Worm (Caenorhabditis elegans) whole organism, L1 larva: Measurements from ENCODE around the gene dnj-25.
A peak's percentile ranks its signal among the peaks of the same experiment; 100 is the strongest.

Source experiments
- C34B4.2 ChIP-seq: sonication (generic microtip); optimal IDR thresholded peaks from 2 replicates; lab custom pipeline; 2017; ENCODE audit warnings: mild to moderate bottlenecking, missing genetic modification characterization, missing compliant biosample characterization
- aly-2 ChIP-seq: fragments of 150-350 bp; optimal IDR thresholded peaks from 2 replicates; lab custom pipeline; 2014; ENCODE audit warnings: missing biosample characterization, missing genetic modification characterization
- blmp-1 ChIP-seq: fragments of 150-350 bp; optimal IDR thresholded peaks from 2 replicates; lab custom pipeline; 2014; ENCODE audit warnings: missing biosample characterization, missing genetic modification characterization
- ceh-63 ChIP-seq: fragments of 200-800 bp; sonication (Bioruptor generic); optimal IDR thresholded peaks from 2 replicates; lab custom pipeline; 2018; ENCODE audit warnings: mild to moderate bottlenecking, missing genetic modification characterization, missing compliant biosample characterization
- ceh-8 ChIP-seq: fragments of 200-800 bp; sonication (Bioruptor generic); optimal IDR thresholded peaks from 2 replicates; lab custom pipeline; 2018; ENCODE audit warnings: mild to moderate bottlenecking, missing genetic modification characterization, moderate library complexity, missing compliant biosample characterization
- ceh-82 ChIP-seq, 3 experiments: fragments of 150-350 bp in 1 of 3; sonication (generic microtip) in 2 of 3; optimal IDR thresholded peaks; 2 replicates each; lab custom pipeline; 2014 to 2017; ENCODE audit warnings: missing biosample characterization in 3 of 3, missing genetic modification characterization in 3 of 3
- ceh-90 ChIP-seq: sonication (generic microtip); optimal IDR thresholded peaks from 2 replicates; lab custom pipeline; 2016; ENCODE audit warnings: missing genetic modification characterization, missing compliant biosample characterization
- ces-1 ChIP-seq: fragments of 150-350 bp; optimal IDR thresholded peaks from 2 replicates; lab custom pipeline; 2014; ENCODE audit warnings: missing biosample characterization, missing genetic modification reagents, missing genetic modification characterization
- efl-1 ChIP-seq, 4 experiments: fragments of 150-350 bp; optimal IDR thresholded peaks in 3 of 4; peaks in 1 of 4; 1 replicate in 1 of 4; 2 replicates in 3 of 4; lab custom pipeline; 2014; ENCODE audit warnings: missing biosample characterization in 2 of 4, missing genetic modification characterization in 2 of 4, missing genetic modification reagents in 2 of 4
- efl-3 ChIP-seq: fragments of 200-800 bp; sonication (Bioruptor generic); optimal IDR thresholded peaks from 2 replicates; lab custom pipeline; 2018; ENCODE audit warnings: mild to moderate bottlenecking, missing genetic modification characterization, missing compliant biosample characterization
- ets-5 ChIP-seq: fragments of 200-800 bp; sonication (Bioruptor generic); IDR thresholded peaks from 2 replicates; pipeline ENCODE4 v1.3.6; 2022; ENCODE audit warnings: missing genetic modification characterization, missing compliant biosample characterization
- fkh-10 ChIP-seq: sonication (generic microtip); optimal IDR thresholded peaks from 2 replicates; lab custom pipeline; 2017; ENCODE audit warnings: missing biosample characterization, missing genetic modification reagents, missing genetic modification characterization
- fkh-4 ChIP-seq: sonication (generic microtip); optimal IDR thresholded peaks from 2 replicates; lab custom pipeline; 2016; ENCODE audit warnings: missing compliant biosample characterization, missing genetic modification characterization, borderline replicate concordance
- fos-1 ChIP-seq: fragments of 150-350 bp; optimal IDR thresholded peaks from 2 replicates; lab custom pipeline; 2014; ENCODE audit warnings: missing biosample characterization, missing genetic modification characterization
- hlh-17 ChIP-seq: fragments of 200-800 bp; sonication (Bioruptor generic); optimal IDR thresholded peaks from 2 replicates; lab custom pipeline; 2018; ENCODE audit warnings: missing genetic modification characterization, mild to moderate bottlenecking, missing compliant biosample characterization, moderate library complexity, borderline replicate concordance
- hpl-2 ChIP-seq: fragments of 150-350 bp; optimal IDR thresholded peaks from 2 replicates; lab custom pipeline; 2014; ENCODE audit warnings: missing biosample characterization, missing genetic modification reagents, missing genetic modification characterization
- irx-1 ChIP-seq: sonication (generic microtip); optimal IDR thresholded peaks from 2 replicates; lab custom pipeline; 2016; ENCODE audit warnings: missing genetic modification characterization, missing compliant biosample characterization
- isw-1 ChIP-seq: fragments of 200-800 bp; sonication (Bioruptor generic); IDR thresholded peaks from 2 replicates; pipeline ENCODE4 v1.3.6; 2022; ENCODE audit warnings: missing genetic modification characterization, missing compliant biosample characterization
- jun-1 ChIP-seq: fragments of 150-350 bp; optimal IDR thresholded peaks from 2 replicates; lab custom pipeline; 2014; ENCODE audit warnings: missing biosample characterization, missing genetic modification reagents, missing genetic modification characterization
- lin-39 ChIP-seq: fragments of 150-350 bp; optimal IDR thresholded peaks from 2 replicates; lab custom pipeline; 2014; ENCODE audit warnings: missing biosample characterization, missing genetic modification reagents, missing genetic modification characterization
- lir-3 ChIP-seq: sonication (generic microtip); optimal IDR thresholded peaks from 2 replicates; lab custom pipeline; 2016; ENCODE audit warnings: mild to moderate bottlenecking, missing genetic modification characterization, moderate library complexity, missing compliant biosample characterization; ENCODE audit not compliant: poor library complexity
- lsy-2 ChIP-seq, 2 experiments: fragments of 150-350 bp; optimal IDR thresholded peaks; 2 replicates each; lab custom pipeline; 2014; ENCODE audit warnings: missing biosample characterization in 2 of 2, missing genetic modification characterization in 2 of 2
- mab-9 ChIP-seq: fragments of 200-800 bp; sonication (Bioruptor generic); IDR thresholded peaks from 2 replicates; pipeline ENCODE4 v1.3.6; 2022; ENCODE audit warnings: missing genetic modification reagents, missing genetic modification characterization, missing compliant biosample characterization
- mdl-1 ChIP-seq, 2 experiments: fragments of 150-350 bp; optimal IDR thresholded peaks; 2 replicates each; lab custom pipeline; 2014 to 2017; ENCODE audit warnings: missing biosample characterization in 2 of 2, missing genetic modification characterization in 2 of 2, inconsistent platforms in 1 of 2
- mep-1 ChIP-seq: fragments of 150-350 bp; optimal IDR thresholded peaks from 2 replicates; lab custom pipeline; 2014; ENCODE audit warnings: missing biosample characterization, missing genetic modification characterization
- nhr-19 ChIP-seq: fragments of 200-800 bp; sonication (Bioruptor generic); conservative IDR thresholded peaks from 2 replicates; pipeline ENCODE4 v1.3.6; 2022; ENCODE audit warnings: missing genetic modification characterization, missing compliant biosample characterization
- nhr-20 ChIP-seq: sonication (generic microtip); optimal IDR thresholded peaks from 2 replicates; lab custom pipeline; 2016; ENCODE audit warnings: mild to moderate bottlenecking, missing genetic modification characterization, missing compliant biosample characterization
- nhr-71 ChIP-seq: sonication (generic microtip); optimal IDR thresholded peaks from 2 replicates; lab custom pipeline; 2016; ENCODE audit warnings: mild to moderate bottlenecking, missing genetic modification characterization, moderate library complexity, missing compliant biosample characterization
- nhr-76 ChIP-seq: sonication (generic microtip); optimal IDR thresholded peaks from 2 replicates; lab custom pipeline; 2017; ENCODE audit warnings: missing biosample characterization, missing genetic modification characterization
- nhr-77 ChIP-seq: fragments of 150-350 bp; optimal IDR thresholded peaks from 2 replicates; lab custom pipeline; 2014; ENCODE audit warnings: missing biosample characterization, missing genetic modification characterization
- nhr-84 ChIP-seq: sonication (generic microtip); optimal IDR thresholded peaks from 2 replicates; lab custom pipeline; 2017; ENCODE audit warnings: missing biosample characterization, missing genetic modification characterization
- nhr-85 ChIP-seq: sonication (generic microtip); peaks from one replicate; lab custom pipeline; 2016; ENCODE audit warnings: missing genetic modification characterization, inconsistent platforms, missing compliant biosample characterization
- nhr-90 ChIP-seq: sonication (generic microtip); optimal IDR thresholded peaks from 2 replicates; lab custom pipeline; 2016; ENCODE audit warnings: mild to moderate bottlenecking, missing genetic modification characterization, missing compliant biosample characterization; ENCODE audit not compliant: poor library complexity
- pqm-1 ChIP-seq: sonication (generic microtip); optimal IDR thresholded peaks from 3 replicates; lab custom pipeline; 2017; ENCODE audit warnings: missing biosample characterization, missing genetic modification characterization
- skn-1 ChIP-seq: fragments of 150-350 bp; optimal IDR thresholded peaks from 2 replicates; lab custom pipeline; 2014; ENCODE audit warnings: missing biosample characterization, missing genetic modification characterization
- snpc-4 ChIP-seq: fragments of 150-350 bp; optimal IDR thresholded peaks from 2 replicates; lab custom pipeline; 2014; ENCODE audit warnings: missing biosample characterization, missing genetic modification characterization
- snu-23 ChIP-seq: sonication (generic microtip); optimal IDR thresholded peaks from 2 replicates; lab custom pipeline; 2016; ENCODE audit warnings: missing genetic modification characterization, missing compliant biosample characterization
- sptf-1 ChIP-seq: fragments of 150-350 bp; optimal IDR thresholded peaks from 2 replicates; lab custom pipeline; 2014; ENCODE audit warnings: missing biosample characterization, missing genetic modification characterization
- sup-37 ChIP-seq: fragments of 200-800 bp; sonication (Bioruptor generic); optimal IDR thresholded peaks from 2 replicates; lab custom pipeline; 2018; ENCODE audit warnings: mild to moderate bottlenecking, missing genetic modification characterization, missing compliant biosample characterization
- swsn-7 ChIP-seq: sonication (generic microtip); optimal IDR thresholded peaks from 2 replicates; lab custom pipeline; 2016; ENCODE audit warnings: missing genetic modification characterization, missing compliant biosample characterization
- unc-30 ChIP-seq: sonication (generic microtip); optimal IDR thresholded peaks from 2 replicates; lab custom pipeline; 2017; ENCODE audit warnings: missing biosample characterization, missing genetic modification characterization
- unc-86 ChIP-seq: sonication (generic microtip); optimal IDR thresholded peaks from 2 replicates; lab custom pipeline; 2016; ENCODE audit warnings: missing genetic modification characterization, missing compliant biosample characterization
- zag-1 ChIP-seq: fragments of 150-350 bp; optimal IDR thresholded peaks from 2 replicates; lab custom pipeline; 2014; ENCODE audit warnings: missing biosample characterization, missing genetic modification characterization
- ztf-4 ChIP-seq: fragments of 150-350 bp; optimal IDR thresholded peaks from 2 replicates; lab custom pipeline; 2014; ENCODE audit warnings: missing biosample characterization, missing genetic modification characterization

dnj-25 gene

DNA sequence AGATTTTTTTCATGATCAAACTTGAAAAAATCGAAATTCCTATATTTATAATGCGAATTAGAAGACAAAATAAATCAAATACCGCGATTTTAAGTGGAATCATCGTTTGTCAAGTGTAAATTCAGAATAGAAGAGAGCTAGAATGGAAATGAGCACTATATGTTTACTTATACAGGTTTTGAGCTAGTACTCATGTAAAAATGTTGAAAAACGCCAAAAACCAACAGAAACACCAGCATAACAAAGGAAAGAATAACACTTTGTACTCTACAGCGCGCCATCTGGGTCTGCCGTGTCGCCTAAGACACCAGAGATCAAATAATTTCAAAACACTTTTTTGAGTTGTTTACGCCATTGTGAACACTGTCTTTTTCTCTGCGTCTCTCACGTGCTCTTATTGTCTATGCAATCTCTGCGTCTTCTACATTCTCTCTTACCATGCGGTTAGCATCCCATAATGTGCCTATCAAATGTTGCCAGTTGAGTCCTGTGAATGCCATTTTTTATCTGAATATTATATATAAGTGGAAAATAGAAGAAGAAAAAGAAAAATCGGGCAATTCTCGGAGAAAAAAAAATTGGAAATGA lies 15.3 kb downstream of the dnj-25 start, which contains the start of gene ipla-3 (continued):
- TF ChIP-seq blmp-1 (tag; lab: Kevin White, UChicago) (no peak), fkh-10 (no peak), snu-23 (GFP tag; lab: Kevin White, UChicago) (peak; percentile 52), hlh-17 (GFP tag; lab: Kevin White, UChicago) (no peak), unc-30 (tag; lab: Kevin White, UChicago) (no peak), isw-1 (GFP tag; lab: Robert Waterston, UW) (no peak), mdl-1 (tag; optimal IDR thresholded peaks at IDR 0.05; lab: Kevin White, UChicago) (peak in 1 of 2 experiments; percentile 71), mep-1 (peak; percentile 56), efl-3 (no peak), fos-1 (tag; lab: Kevin White, UChicago) (no peak), nhr-77 (peak; percentile 30), hpl-2 (GFP tag; lab: Kevin White, UChicago) (no peak), sup-37 (GFP tag; lab: Kevin White, UChicago) (no peak), fkh-4 (tag; lab: Kevin White, UChicago) (no peak), lir-3 (no peak), nhr-84 (tag; lab: Kevin White, UChicago) (no peak), ets-5 (GFP tag; lab: Robert Waterston, UW) (no peak), swsn-7 (tag; lab: Kevin White, UChicago) (peak; percentile 42), nhr-20 (tag; lab: Kevin White, UChicago) (peak; percentile 50), nhr-85 (tag; lab: Kevin White, UChicago) (peak; percentile 58), zag-1 (no peak), irx-1 (tag; lab: Kevin White, UChicago) (no peak), jun-1 (tag; lab: Kevin White, UChicago) (peak; percentile 10), nhr-90 (tag; lab: Kevin White, UChicago) (peak; percentile 67), ceh-8 (GFP tag; lab: Kevin White, UChicago) (no peak), ceh-63 (no peak), efl-1 (optimal IDR thresholded peaks at IDR 0.05; lab: Kevin White, UChicago) (peak; percentile 28 to 42), efl-1 (GFP tag; optimal IDR thresholded peaks at IDR 0.05 in 1 of 2; lab: Kevin White, UChicago) (peak in 1 of 2 experiments; percentile 85), ces-1 (GFP tag; lab: Kevin White, UChicago) (no peak), ceh-82 (tag; optimal IDR thresholded peaks at IDR 0.05; lab: Kevin White, UChicago) (peak in 2 of 3 experiments; percentile 21 to 53), snpc-4 (peak; percentile 18), sptf-1 (tag; lab: Kevin White, UChicago) (no peak)

DNA sequence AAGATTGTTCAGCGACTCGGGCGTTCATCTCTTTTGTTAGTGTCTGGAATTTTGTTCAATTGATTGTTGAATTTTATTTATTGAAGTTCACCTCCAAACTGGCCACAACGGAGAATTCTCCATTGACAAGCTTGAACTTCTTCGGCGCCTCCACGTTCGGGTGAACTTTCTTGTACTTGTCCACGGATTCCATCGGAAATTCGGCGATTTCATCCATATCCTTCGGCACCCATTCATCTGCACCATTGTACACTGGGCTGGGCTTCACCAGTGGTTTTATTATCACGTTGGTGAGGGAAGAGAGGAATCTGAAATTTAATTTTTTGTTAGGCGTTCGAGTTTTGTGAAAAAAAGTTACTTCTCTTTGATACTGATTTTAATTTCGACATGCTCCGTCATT lies 16.7 kb downstream of the dnj-25 start:
- no peak for TF ChIP-seq ceh-90 (tag; lab: Kevin White, UChicago)
- TF ChIP-seq nhr-76, result no peak
- TF ChIP-seq lsy-2 (tag; optimal IDR thresholded peaks at IDR 0.05; lab: Kevin White, UChicago), result no peak
- no peak for TF ChIP-seq unc-86
- TF ChIP-seq nhr-19 (GFP tag; lab: Robert Waterston, UW), result no peak
- TF ChIP-seq skn-1 (tag; lab: Kevin White, UChicago), result no peak
- TF ChIP-seq lin-39 (tag; lab: Kevin White, UChicago), result no peak
- no peak for TF ChIP-seq C34B4.2
- no peak for TF ChIP-seq aly-2 (tag; lab: Kevin White, UChicago)
- TF ChIP-seq mab-9 (GFP tag; lab: Robert Waterston, UW), result no peak
- no peak for TF ChIP-seq fkh-4 (tag; lab: Kevin White, UChicago)
- no peak for TF ChIP-seq nhr-71 (tag; lab: Kevin White, UChicago)
- no peak for TF ChIP-seq zag-1
- TF ChIP-seq sup-37 (GFP tag; lab: Kevin White, UChicago), result no peak
- TF ChIP-seq pqm-1, result no peak
- no peak for TF ChIP-seq fos-1 (tag; lab: Kevin White, UChicago)
- TF ChIP-seq ztf-4 (tag; lab: Kevin White, UChicago), result no peak
- TF ChIP-seq, all 84 proteins: peak for 0
